Worm (Caenorhabditis elegans): ENCODE measurements around the gene dmsr-6.

ce11 chrII:14410768-14411167 is 44.7 kb upstream of the dmsr-6 start, which contains the start of gene dsb-2:
- TF ChIP-seq tab-1 (GFP tag; IDR thresholded peaks at IDR 0.05) (no peak), ref-1 (GFP tag; conservative IDR thresholded peaks at IDR 0.05) (no peak), T22C8.4 (GFP tag; IDR thresholded peaks at IDR 0.05) (no peak), flt-1 (GFP tag; IDR thresholded peaks at IDR 0.05) (no peak), cog-1 (tag; optimal IDR thresholded peaks at IDR 0.05) (no peak), ztf-23 (GFP tag; IDR thresholded peaks at IDR 0.05) (no peak)
